Worm (Caenorhabditis elegans) whole organism, mixed stage, embryonic: ENCODE measurements around the gene C53D6.7.
A peak's percentile ranks its signal among the peaks of the same experiment; 100 is the strongest.

Experiments used
- bed-3 ChIP-seq: fragments of 200-800 bp; sonication (Bioruptor generic); optimal IDR thresholded peaks from 3 replicates; lab custom pipeline; 2018; ENCODE audit warnings: mild to moderate bottlenecking, missing genetic modification characterization, moderate library complexity, missing compliant biosample characterization
- blmp-1 ChIP-seq: fragments of 150-350 bp; optimal IDR thresholded peaks from 2 replicates; lab custom pipeline; 2014; ENCODE audit warnings: missing biosample characterization, missing genetic modification characterization
- ceh-83 ChIP-seq: fragments of 200-800 bp; sonication (Bioruptor generic); optimal IDR thresholded peaks from 2 replicates; lab custom pipeline; 2018; ENCODE audit warnings: mild to moderate bottlenecking, missing genetic modification characterization, missing compliant biosample characterization
- ces-1 ChIP-seq: fragments of 150-350 bp; optimal IDR thresholded peaks from 2 replicates; lab custom pipeline; 2014; ENCODE audit warnings: missing biosample characterization, missing genetic modification reagents, missing genetic modification characterization
- drap-1 ChIP-seq: fragments of 200-800 bp; sonication (Bioruptor generic); optimal IDR thresholded peaks from 3 replicates; lab custom pipeline; 2018; ENCODE audit warnings: mild to moderate bottlenecking, missing genetic modification characterization, missing compliant biosample characterization
- elt-1 ChIP-seq: sonication (generic microtip); optimal IDR thresholded peaks from 2 replicates; lab custom pipeline; 2017; ENCODE audit warnings: missing genetic modification characterization, mild to moderate bottlenecking, missing compliant biosample characterization, antibody characterized with exemption, moderate library complexity, borderline replicate concordance; ENCODE audit not compliant: insufficient read depth
- elt-3 ChIP-seq: fragments of 150-350 bp; optimal IDR thresholded peaks from 2 replicates; lab custom pipeline; 2014; ENCODE audit warnings: missing biosample characterization, missing genetic modification characterization
- flh-1 ChIP-seq: fragments of 200-800 bp; sonication (Bioruptor generic); optimal IDR thresholded peaks from 2 replicates; lab custom pipeline; 2018; ENCODE audit warnings: mild to moderate bottlenecking, missing genetic modification characterization, moderate library complexity, missing compliant biosample characterization
- ham-2 ChIP-seq: fragments of 200-800 bp; sonication (Bioruptor generic); optimal IDR thresholded peaks from 2 replicates; lab custom pipeline; 2018; ENCODE audit warnings: mild to moderate bottlenecking, missing genetic modification characterization, missing compliant biosample characterization
- hlh-1 ChIP-seq: fragments of 150-350 bp; optimal IDR thresholded peaks from 2 replicates; lab custom pipeline; 2014; ENCODE audit warnings: missing biosample characterization, missing genetic modification reagents, missing genetic modification characterization
- lin-13 ChIP-seq: fragments of 150-350 bp; optimal IDR thresholded peaks from 2 replicates; lab custom pipeline; 2014; ENCODE audit warnings: missing biosample characterization, missing genetic modification characterization
- lsy-2 ChIP-seq: fragments of 150-350 bp; optimal IDR thresholded peaks from 2 replicates; lab custom pipeline; 2014; ENCODE audit warnings: missing biosample characterization, missing genetic modification characterization
- mab-5 ChIP-seq: fragments of 150-350 bp; optimal IDR thresholded peaks from 2 replicates; lab custom pipeline; 2014; ENCODE audit warnings: missing biosample characterization, missing genetic modification characterization
- mep-1 ChIP-seq: fragments of 150-350 bp; optimal IDR thresholded peaks from 2 replicates; lab custom pipeline; 2017; ENCODE audit warnings: missing biosample characterization, missing genetic modification reagents, missing genetic modification characterization, inconsistent platforms
- mls-2 ChIP-seq: sonication (generic microtip); optimal IDR thresholded peaks from 2 replicates; lab custom pipeline; 2016; ENCODE audit warnings: mild to moderate bottlenecking, missing genetic modification characterization, moderate library complexity, missing compliant biosample characterization
- nhr-12 ChIP-seq: fragments of 150-350 bp; optimal IDR thresholded peaks from 2 replicates; lab custom pipeline; 2014; ENCODE audit warnings: missing biosample characterization, missing genetic modification characterization
- nhr-237 ChIP-seq: fragments of 150-350 bp; optimal IDR thresholded peaks from 2 replicates; lab custom pipeline; 2014; ENCODE audit warnings: missing biosample characterization, missing genetic modification characterization
- snpc-4 ChIP-seq: fragments of 150-350 bp; optimal IDR thresholded peaks from 2 replicates; lab custom pipeline; 2014; ENCODE audit warnings: missing biosample characterization, missing genetic modification characterization
- sptf-1 ChIP-seq: sonication (generic microtip); optimal IDR thresholded peaks from 2 replicates; lab custom pipeline; 2017; ENCODE audit warnings: mild to moderate bottlenecking, missing genetic modification characterization, moderate library complexity, missing compliant biosample characterization
- tbx-8 ChIP-seq: fragments of 200-800 bp; sonication (Bioruptor generic); optimal IDR thresholded peaks from 2 replicates; lab custom pipeline; 2018; ENCODE audit warnings: mild to moderate bottlenecking, missing genetic modification characterization, moderate library complexity, missing compliant biosample characterization
- unc-120 ChIP-seq: sonication (generic microtip); optimal IDR thresholded peaks from 2 replicates; lab custom pipeline; 2017; ENCODE audit warnings: missing genetic modification characterization, missing compliant biosample characterization; ENCODE audit not compliant: poor library complexity, severe bottlenecking
- unc-62 ChIP-seq: fragments of 150-350 bp; optimal IDR thresholded peaks from 2 replicates; lab custom pipeline; 2014; ENCODE audit warnings: missing biosample characterization, missing genetic modification reagents, missing genetic modification characterization
- zip-8 ChIP-seq: fragments of 150-350 bp; optimal IDR thresholded peaks from 2 replicates; lab custom pipeline; 2014; ENCODE audit warnings: missing biosample characterization, missing genetic modification characterization
- ztf-11 ChIP-seq: fragments of 150-350 bp; optimal IDR thresholded peaks from 2 replicates; lab custom pipeline; 2014; ENCODE audit warnings: missing biosample characterization, missing genetic modification characterization

The C53D6.7 gene

DNA sequence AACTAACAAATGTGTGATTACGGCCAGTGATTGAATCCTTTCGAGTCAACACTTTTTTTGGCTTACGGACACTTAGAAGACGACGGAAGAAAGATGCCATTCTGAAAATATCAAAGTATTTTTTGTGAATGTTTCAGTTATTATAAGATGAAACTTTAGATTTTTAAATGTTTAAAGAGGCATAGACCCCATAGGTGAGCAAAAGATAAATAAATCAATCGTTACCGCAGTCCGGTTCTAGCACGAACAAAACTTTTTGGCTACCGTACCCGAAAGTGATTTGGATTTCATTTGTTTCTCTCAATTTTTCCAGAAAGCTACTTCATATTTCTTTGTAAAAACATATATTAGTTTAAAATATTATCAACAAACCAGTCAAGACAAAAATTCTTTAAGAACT is at the start of gene C53D6.7:
Gene C53D6.7 (minus strand): TSS at position 101 of the 400 bp plus-strand sequence.
- TF ChIP-seq nhr-12 (tag; lab: Kevin White, UChicago), result no peak
- TF ChIP-seq lsy-2 (tag; lab: Kevin White, UChicago), result no peak
- TF ChIP-seq elt-1, result no peak
- TF ChIP-seq, all 35 proteins: peak for 0

ce11 chrIV:9082055-9082454 is 45.1 kb upstream of the C53D6.7 start, which contains the start of gene twk-8:
Gene twk-8 (plus strand): TSS chrIV:9082355.
- TF ChIP-seq mab-5 (tag; lab: Kevin White, UChicago) (no peak), snpc-4 (tag; lab: Kevin White, UChicago) (no peak), elt-1 (no peak), nhr-237 (tag; lab: Kevin White, UChicago) (no peak), lsy-2 (tag; lab: Kevin White, UChicago) (no peak), unc-62 (GFP tag; lab: Kevin White, UChicago) (no peak), mls-2 (tag; lab: Kevin White, UChicago) (no peak), ham-2 (GFP tag; lab: Kevin White, UChicago) (no peak), tbx-8 (GFP tag; lab: Kevin White, UChicago) (no peak), mep-1 (tag; lab: Kevin White, UChicago) (no peak)

ce11 chrIV:9080201-9080600 is 43.2 kb upstream of the C53D6.7 start:
- peak; percentile 33 for TF ChIP-seq unc-62 (GFP tag; lab: Kevin White, UChicago)
- no peak for TF ChIP-seq ces-1
- peak; percentile 25 for TF ChIP-seq hlh-1 (tag; lab: Kevin White, UChicago)
- peak; percentile 83 for TF ChIP-seq unc-120 (tag; lab: Kevin White, UChicago)

ce11 chrIV:9079330-9079729 is 42.4 kb upstream of the C53D6.7 start:
- no peak for TF ChIP-seq ztf-11 (tag; lab: Kevin White, UChicago)
- peak; percentile 79 for TF ChIP-seq hlh-1 (tag; lab: Kevin White, UChicago)

DNA sequence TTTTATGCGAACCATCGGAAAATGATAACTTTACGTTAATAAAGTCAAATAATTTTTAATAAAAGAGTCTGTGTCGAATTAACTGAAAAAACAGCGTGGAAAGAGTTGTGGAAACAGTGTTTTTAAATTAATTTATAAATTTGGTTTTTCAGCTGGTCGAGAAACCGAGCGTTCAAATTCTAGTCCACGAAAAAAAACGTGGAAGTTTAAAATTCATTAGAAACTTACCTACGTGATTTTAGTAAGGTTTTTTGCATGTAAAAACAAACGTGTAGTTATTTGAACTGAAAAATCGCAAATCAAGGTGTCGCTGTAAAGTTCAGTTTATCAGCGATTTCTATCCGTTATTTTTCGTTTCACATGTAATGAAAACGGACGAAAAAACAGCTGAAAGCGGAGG is 41.5 kb upstream of the C53D6.7 start, which contains the start of gene mans-4:
Gene mans-4 (minus strand): TSS at position 101 of the 400 bp plus-strand sequence.
- no peak for TF ChIP-seq drap-1 (GFP tag; lab: Kevin White, UChicago)
- no peak for TF ChIP-seq unc-120 (tag; lab: Kevin White, UChicago)
- TF ChIP-seq nhr-12 (tag; lab: Kevin White, UChicago), result no peak

ce11 chrIV:9074244-9074723 is 37.3 kb upstream of the C53D6.7 start, which contains the start of gene mppb-1:
Gene mppb-1 (plus strand): TSS chrIV:9074673.
- TF ChIP-seq sptf-1 (tag; lab: Kevin White, UChicago) (peak; percentile 30), unc-120 (tag; lab: Kevin White, UChicago) (peak; percentile 13), drap-1 (GFP tag; lab: Kevin White, UChicago) (peak; percentile 10), snpc-4 (tag; lab: Kevin White, UChicago) (no peak), unc-62 (GFP tag; lab: Kevin White, UChicago) (no peak), elt-1 (no peak), mab-5 (tag; lab: Kevin White, UChicago) (no peak), lsy-2 (tag; lab: Kevin White, UChicago) (peak; percentile 54), tbx-8 (GFP tag; lab: Kevin White, UChicago) (no peak), bed-3 (no peak), mep-1 (tag; lab: Kevin White, UChicago) (peak; percentile 44), ham-2 (GFP tag; lab: Kevin White, UChicago) (no peak), nhr-237 (tag; lab: Kevin White, UChicago) (peak; percentile 36), ceh-83 (no peak), zip-8 (tag; lab: Kevin White, UChicago) (peak; percentile 79), lin-13 (tag; lab: Kevin White, UChicago) (no peak), blmp-1 (peak; percentile 80), flh-1 (GFP tag; lab: Kevin White, UChicago) (no peak), hlh-1 (tag; lab: Kevin White, UChicago) (no peak), elt-3 (tag; lab: Kevin White, UChicago) (no peak)

- no peak for TF ChIP-seq ceh-83
- TF ChIP-seq, all 35 proteins: peak for 0
Observed at ce11 chrIV:9070188-9070587, 33.2 kb upstream of the C53D6.7 start.
